Fruit fly (Drosophila melanogaster) whole organism, prepupa: ENCODE measurements around the gene CG4757.
A peak's percentile ranks its signal among the peaks of the same experiment; 100 is the strongest.

Experiments used
- CG11762 ChIP-seq: fragments of 200-800 bp; sonication (Bioruptor generic); optimal IDR thresholded peaks from 3 replicates; lab custom pipeline; 2016; ENCODE audit warnings: missing biosample characterization, missing genetic modification characterization; ENCODE audit not compliant: insufficient read depth
- CG6854 ChIP-seq: fragments of 200-800 bp; sonication (Bioruptor generic); optimal IDR thresholded peaks from 2 replicates; lab custom pipeline; 2017; ENCODE audit warnings: missing biosample characterization, mild to moderate bottlenecking, missing genetic modification characterization
- CG8319 ChIP-seq: fragments of 200-800 bp; sonication (Bioruptor generic); optimal IDR thresholded peaks from 3 replicates; lab custom pipeline; 2016; ENCODE audit warnings: missing biosample characterization, missing genetic modification characterization
- CG9139 ChIP-seq: fragments of 200-800 bp; sonication (Bioruptor generic); optimal IDR thresholded peaks from 3 replicates; lab custom pipeline; 2017; ENCODE audit warnings: missing biosample characterization, mild to moderate bottlenecking, missing genetic modification characterization
- Eip75B ChIP-seq: fragments of 200-800 bp; sonication (Bioruptor generic); optimal IDR thresholded peaks from 3 replicates; lab custom pipeline; 2016; ENCODE audit warnings: missing biosample characterization, missing genetic modification characterization
- Eip78C ChIP-seq: fragments of 200-800 bp; sonication (Bioruptor generic); peaks from one replicate; lab custom pipeline; 2016; ENCODE audit warnings: missing biosample characterization, missing genetic modification characterization
- Eip93F ChIP-seq: fragments of 200-800 bp; sonication (Bioruptor generic); optimal IDR thresholded peaks from 2 replicates; lab custom pipeline; 2016; ENCODE audit warnings: missing biosample characterization, mild to moderate bottlenecking, missing genetic modification characterization
- OdsH ChIP-seq: fragments of 200-800 bp; sonication (Bioruptor generic); optimal IDR thresholded peaks from 3 replicates; lab custom pipeline; 2016; ENCODE audit warnings: missing biosample characterization, missing genetic modification characterization
- Sox14 ChIP-seq: fragments of 200-800 bp; sonication (Bioruptor generic); optimal IDR thresholded peaks from 3 replicates; lab custom pipeline; 2016; ENCODE audit warnings: missing biosample characterization, missing genetic modification characterization
- Sox15 ChIP-seq: fragments of 200-800 bp; sonication (Bioruptor generic); optimal IDR thresholded peaks from 3 replicates; lab custom pipeline; 2016; ENCODE audit warnings: missing biosample characterization, missing genetic modification characterization
- dsx ChIP-seq: fragments of 200-800 bp; optimal IDR thresholded peaks from 3 replicates; lab custom pipeline; 2019; ENCODE audit warnings: missing biosample characterization, mild to moderate bottlenecking, missing genetic modification characterization, moderate library complexity; ENCODE audit not compliant: poor library complexity, severe bottlenecking
- esn ChIP-seq: fragments of 200-800 bp; sonication (Bioruptor generic); optimal IDR thresholded peaks from 2 replicates; lab custom pipeline; 2016; ENCODE audit warnings: missing biosample characterization, mild to moderate bottlenecking, missing genetic modification characterization, moderate library complexity
- fd59A ChIP-seq: fragments of 200-800 bp; sonication (Bioruptor generic); optimal IDR thresholded peaks from 2 replicates; lab custom pipeline; 2017; ENCODE audit warnings: missing biosample characterization, mild to moderate bottlenecking, missing genetic modification characterization, missing genetic modification reagents
- fd85E ChIP-seq: fragments of 200-800 bp; sonication (Bioruptor generic); optimal IDR thresholded peaks from 3 replicates; lab custom pipeline; 2016; ENCODE audit warnings: missing biosample characterization, missing genetic modification characterization
- spab ChIP-seq: fragments of 200-800 bp; sonication (Bioruptor generic); optimal IDR thresholded peaks from 2 replicates; lab custom pipeline; 2017; ENCODE audit warnings: missing biosample characterization, mild to moderate bottlenecking, missing genetic modification characterization, missing genetic modification reagents

CG4757 gene

dm6 chr3R:11211291-11212061, 50.5 kb downstream of the CG4757 start (continued):
- peak; percentile 62 for TF ChIP-seq Sox15 (GFP tag; lab: Kevin White, UChicago)
- no peak for TF ChIP-seq spab
- peak; percentile 76 for TF ChIP-seq Eip75B (GFP tag; lab: Kevin White, UChicago)
- TF ChIP-seq Eip93F (GFP tag; lab: Kevin White, UChicago) = peak; percentile 8
- no peak for TF ChIP-seq fd85E (GFP tag; lab: Kevin White, UChicago)
- TF ChIP-seq CG8319 (GFP tag; lab: Kevin White, UChicago) = peak; percentile 7
- no peak for TF ChIP-seq CG11762
- peak; percentile 83 for TF ChIP-seq esn
- TF ChIP-seq dsx (GFP tag; lab: Kevin White, UChicago) = peak; percentile 12
- TF ChIP-seq CG9139 (GFP tag; lab: Kevin White, UChicago) = no peak
- peak; percentile 72 for TF ChIP-seq Sox14
- TF ChIP-seq Eip78C (GFP tag; lab: Kevin White, UChicago) = peak; percentile 88
- peak; percentile 68 for TF ChIP-seq OdsH (GFP tag; lab: Kevin White, UChicago)
- TF ChIP-seq CG6854 (GFP tag; lab: Kevin White, UChicago) = no peak
- TF ChIP-seq fd59A (GFP tag; lab: Kevin White, UChicago) = peak; percentile 7
